Worm (Caenorhabditis elegans) whole organism, mixed stage, embryonic: ENCODE results near the gene klo-1.

Experiments used
- M03D4.4 ChIP-seq: sonication (generic microtip); optimal IDR thresholded peaks from 2 replicates; lab custom pipeline; 2017; ENCODE audit warnings: mild to moderate bottlenecking, missing genetic modification characterization, missing compliant biosample characterization
- blmp-1 ChIP-seq: fragments of 150-350 bp; optimal IDR thresholded peaks from 2 replicates; lab custom pipeline; 2014; ENCODE audit warnings: missing biosample characterization, missing genetic modification characterization
- ceh-39 ChIP-seq: fragments of 150-350 bp; optimal IDR thresholded peaks from 2 replicates; lab custom pipeline; 2014; ENCODE audit warnings: missing biosample characterization, missing genetic modification characterization
- ceh-43 ChIP-seq: fragments of 200-800 bp; sonication (Bioruptor generic); optimal IDR thresholded peaks from 2 replicates; lab custom pipeline; 2018; ENCODE audit warnings: mild to moderate bottlenecking, missing genetic modification characterization, moderate library complexity, missing compliant biosample characterization
- ceh-83 ChIP-seq: fragments of 200-800 bp; sonication (Bioruptor generic); optimal IDR thresholded peaks from 2 replicates; lab custom pipeline; 2018; ENCODE audit warnings: mild to moderate bottlenecking, missing genetic modification characterization, missing compliant biosample characterization
- ces-1 ChIP-seq: fragments of 150-350 bp; optimal IDR thresholded peaks from 2 replicates; lab custom pipeline; 2014; ENCODE audit warnings: missing biosample characterization, missing genetic modification reagents, missing genetic modification characterization
- cnd-1 ChIP-seq: fragments of 200-800 bp; sonication (Bioruptor generic); optimal IDR thresholded peaks from 2 replicates; lab custom pipeline; 2018; ENCODE audit warnings: mild to moderate bottlenecking, missing genetic modification characterization, missing compliant biosample characterization
- drap-1 ChIP-seq: fragments of 200-800 bp; sonication (Bioruptor generic); optimal IDR thresholded peaks from 3 replicates; lab custom pipeline; 2018; ENCODE audit warnings: mild to moderate bottlenecking, missing genetic modification characterization, missing compliant biosample characterization
- elt-1 ChIP-seq: sonication (generic microtip); optimal IDR thresholded peaks from 2 replicates; lab custom pipeline; 2017; ENCODE audit warnings: missing genetic modification characterization, mild to moderate bottlenecking, missing compliant biosample characterization, antibody characterized with exemption, moderate library complexity, borderline replicate concordance; ENCODE audit not compliant: insufficient read depth
- elt-3 ChIP-seq: fragments of 150-350 bp; optimal IDR thresholded peaks from 2 replicates; lab custom pipeline; 2014; ENCODE audit warnings: missing biosample characterization, missing genetic modification characterization
- flh-1 ChIP-seq: fragments of 200-800 bp; sonication (Bioruptor generic); optimal IDR thresholded peaks from 2 replicates; lab custom pipeline; 2018; ENCODE audit warnings: mild to moderate bottlenecking, missing genetic modification characterization, moderate library complexity, missing compliant biosample characterization
- ham-2 ChIP-seq: fragments of 200-800 bp; sonication (Bioruptor generic); optimal IDR thresholded peaks from 2 replicates; lab custom pipeline; 2018; ENCODE audit warnings: mild to moderate bottlenecking, missing genetic modification characterization, missing compliant biosample characterization
- hlh-1 ChIP-seq: fragments of 150-350 bp; optimal IDR thresholded peaks from 2 replicates; lab custom pipeline; 2014; ENCODE audit warnings: missing biosample characterization, missing genetic modification reagents, missing genetic modification characterization
- lin-13 ChIP-seq: fragments of 150-350 bp; optimal IDR thresholded peaks from 2 replicates; lab custom pipeline; 2014; ENCODE audit warnings: missing biosample characterization, missing genetic modification characterization
- lin-32 ChIP-seq: fragments of 200-800 bp; sonication (Bioruptor generic); optimal IDR thresholded peaks from 2 replicates; lab custom pipeline; 2018; ENCODE audit warnings: mild to moderate bottlenecking, missing genetic modification characterization, missing compliant biosample characterization
- lsy-2 ChIP-seq: fragments of 150-350 bp; optimal IDR thresholded peaks from 2 replicates; lab custom pipeline; 2014; ENCODE audit warnings: missing biosample characterization, missing genetic modification characterization
- mep-1 ChIP-seq: fragments of 150-350 bp; optimal IDR thresholded peaks from 2 replicates; lab custom pipeline; 2017; ENCODE audit warnings: missing biosample characterization, missing genetic modification reagents, missing genetic modification characterization, inconsistent platforms
- mls-2 ChIP-seq: sonication (generic microtip); optimal IDR thresholded peaks from 2 replicates; lab custom pipeline; 2016; ENCODE audit warnings: mild to moderate bottlenecking, missing genetic modification characterization, moderate library complexity, missing compliant biosample characterization
- nhr-12 ChIP-seq: fragments of 150-350 bp; optimal IDR thresholded peaks from 2 replicates; lab custom pipeline; 2014; ENCODE audit warnings: missing biosample characterization, missing genetic modification characterization
- nhr-237 ChIP-seq: fragments of 150-350 bp; optimal IDR thresholded peaks from 2 replicates; lab custom pipeline; 2014; ENCODE audit warnings: missing biosample characterization, missing genetic modification characterization
- nhr-28 ChIP-seq: fragments of 150-350 bp; optimal IDR thresholded peaks from 2 replicates; lab custom pipeline; 2014; ENCODE audit warnings: missing biosample characterization, missing genetic modification characterization
- pha-4 ChIP-seq: fragments of 150-350 bp; optimal IDR thresholded peaks from 2 replicates; lab custom pipeline; 2018; ENCODE audit warnings: missing biosample characterization, missing genetic modification reagents, missing genetic modification characterization
- sem-2 ChIP-seq: fragments of 200-800 bp; sonication (Bioruptor generic); optimal IDR thresholded peaks from 2 replicates; lab custom pipeline; 2018; ENCODE audit warnings: mild to moderate bottlenecking, missing genetic modification characterization, missing compliant biosample characterization
- snpc-4 ChIP-seq: fragments of 150-350 bp; optimal IDR thresholded peaks from 2 replicates; lab custom pipeline; 2014; ENCODE audit warnings: missing biosample characterization, missing genetic modification characterization
- sptf-1 ChIP-seq: sonication (generic microtip); optimal IDR thresholded peaks from 2 replicates; lab custom pipeline; 2017; ENCODE audit warnings: mild to moderate bottlenecking, missing genetic modification characterization, moderate library complexity, missing compliant biosample characterization
- tbx-8 ChIP-seq: fragments of 200-800 bp; sonication (Bioruptor generic); optimal IDR thresholded peaks from 2 replicates; lab custom pipeline; 2018; ENCODE audit warnings: mild to moderate bottlenecking, missing genetic modification characterization, moderate library complexity, missing compliant biosample characterization
- unc-120 ChIP-seq: sonication (generic microtip); optimal IDR thresholded peaks from 2 replicates; lab custom pipeline; 2017; ENCODE audit warnings: missing genetic modification characterization, missing compliant biosample characterization; ENCODE audit not compliant: poor library complexity, severe bottlenecking
- unc-39 ChIP-seq: fragments of 150-350 bp; optimal IDR thresholded peaks from 2 replicates; lab custom pipeline; 2014; ENCODE audit warnings: missing biosample characterization, missing genetic modification characterization
- unc-62 ChIP-seq: fragments of 150-350 bp; optimal IDR thresholded peaks from 2 replicates; lab custom pipeline; 2014; ENCODE audit warnings: missing biosample characterization, missing genetic modification reagents, missing genetic modification characterization
- ztf-11 ChIP-seq: fragments of 150-350 bp; optimal IDR thresholded peaks from 2 replicates; lab custom pipeline; 2014; ENCODE audit warnings: missing biosample characterization, missing genetic modification characterization

Gene klo-1

DNA sequence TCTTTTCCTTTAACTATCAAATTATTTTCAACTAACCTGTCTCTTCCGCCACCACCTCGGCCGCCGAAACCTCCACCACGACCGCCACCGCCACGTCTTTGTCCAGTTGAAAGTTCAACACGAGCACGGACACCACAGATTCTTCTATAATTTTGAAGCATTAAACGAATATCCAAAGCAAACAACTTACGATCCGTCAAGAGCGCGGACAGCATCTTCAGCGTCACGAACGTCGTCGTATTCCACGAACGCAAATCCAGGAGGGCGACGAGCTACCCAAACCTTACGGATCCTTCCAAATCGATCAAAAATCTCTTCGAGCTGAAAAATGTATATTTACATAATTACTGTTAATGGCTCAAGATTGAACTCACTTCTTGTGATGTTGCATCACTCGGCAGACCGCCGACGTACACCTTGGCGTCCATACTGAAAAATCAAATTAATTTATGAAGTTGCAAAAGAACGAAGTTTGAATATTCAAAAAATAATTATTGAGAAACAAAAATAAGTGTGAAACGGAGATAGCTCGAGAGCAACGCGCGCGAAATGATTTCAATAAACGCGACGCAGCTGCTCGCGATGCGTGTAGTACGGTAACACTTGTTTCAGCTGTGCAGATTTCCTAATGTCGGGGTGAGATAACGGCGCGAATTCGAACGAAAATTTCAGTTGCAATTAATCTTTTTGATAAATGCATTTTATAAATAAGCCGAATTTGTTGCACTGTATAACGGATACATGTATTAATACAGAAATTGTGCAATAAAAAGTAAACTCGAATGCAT, 43.0 kb upstream of the klo-1 start, which contains the start of gene rsp-6 (continued):
- TF ChIP-seq mls-2 (tag; lab: Kevin White, UChicago) (no peak), hlh-1 (tag; lab: Kevin White, UChicago) (peak; percentile 95), elt-3 (tag; lab: Kevin White, UChicago) (no peak), ceh-43 (GFP tag; lab: Kevin White, UChicago) (no peak), flh-1 (GFP tag; lab: Kevin White, UChicago) (no peak), mep-1 (tag; lab: Kevin White, UChicago) (peak; percentile 98)

DNA sequence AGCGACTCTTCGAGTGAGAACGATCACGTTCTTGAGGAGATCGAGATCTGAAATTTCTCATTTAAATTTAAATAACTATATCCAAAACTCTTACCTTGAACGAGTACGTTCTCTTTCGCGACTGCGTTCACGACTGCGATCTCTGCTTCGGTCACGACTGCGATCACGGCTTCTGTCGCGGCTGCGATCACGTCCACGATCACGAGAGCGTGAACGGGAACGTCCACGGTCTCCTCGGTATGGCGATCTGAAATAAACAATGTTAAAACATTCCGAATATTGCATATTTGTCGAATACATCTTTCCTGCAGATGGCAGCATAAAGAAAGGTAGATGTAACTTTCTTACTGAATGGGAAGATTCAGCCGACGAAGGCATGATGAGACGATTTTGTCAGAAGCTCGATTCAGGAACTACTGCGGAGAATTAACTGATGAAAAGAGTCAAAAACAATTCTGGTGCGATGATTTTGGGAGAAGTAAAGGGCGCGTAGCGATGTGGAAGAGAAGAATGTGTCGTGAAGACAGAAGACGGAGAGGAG, 42.2 kb upstream of the klo-1 start:
- TF ChIP-seq sem-2 (GFP tag; lab: Kevin White, UChicago) (no peak), elt-1 (tag; lab: Kevin White, UChicago) (no peak), M03D4.4 (no peak), ceh-83 (no peak), nhr-12 (tag; lab: Kevin White, UChicago) (no peak), cnd-1 (tag; lab: Kevin White, UChicago) (no peak), nhr-28 (tag; lab: Kevin White, UChicago) (no peak), blmp-1 (tag; lab: Kevin White, UChicago) (no peak), unc-39 (tag; lab: Kevin White, UChicago) (no peak), mls-2 (tag; lab: Kevin White, UChicago) (no peak), ces-1 (GFP tag; lab: Kevin White, UChicago) (no peak), unc-120 (no peak), hlh-1 (tag; lab: Kevin White, UChicago) (no peak), ham-2 (GFP tag; lab: Kevin White, UChicago) (no peak), drap-1 (GFP tag; lab: Kevin White, UChicago) (no peak)

DNA sequence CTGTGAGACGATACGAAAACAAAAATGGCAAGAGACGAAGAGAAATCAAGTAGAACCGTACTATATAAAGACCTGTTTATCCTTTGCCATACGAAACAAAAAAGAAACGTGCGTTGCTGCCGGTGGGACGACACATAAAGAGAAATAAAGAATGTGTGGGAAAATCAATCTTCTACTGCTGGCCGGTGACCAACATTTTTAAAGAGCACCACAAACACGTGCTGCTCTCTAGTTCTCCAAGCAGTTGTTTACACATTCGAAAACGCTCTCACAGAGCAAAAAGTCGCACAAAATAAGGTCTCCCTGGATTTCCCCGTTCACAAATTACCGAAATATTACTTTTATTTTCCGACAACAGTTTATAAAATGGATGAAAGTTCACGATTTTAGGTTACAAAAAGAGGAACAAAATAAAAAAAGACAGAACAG, 41.5 kb upstream of the klo-1 start, which contains the start of gene imp-3:
imp-3 (minus strand) TSS at position 93 of the 429 bp plus-strand sequence.
- TF ChIP-seq ceh-43 (GFP tag; lab: Kevin White, UChicago), result no peak
- peak; percentile 7 for TF ChIP-seq hlh-1 (tag; lab: Kevin White, UChicago)
- TF ChIP-seq cnd-1 (tag; lab: Kevin White, UChicago), result no peak
- TF ChIP-seq M03D4.4, result no peak
- no peak for TF ChIP-seq lin-32 (GFP tag; lab: Kevin White, UChicago)
- TF ChIP-seq blmp-1 (tag; lab: Kevin White, UChicago), result no peak
- TF ChIP-seq unc-62 (GFP tag; lab: Kevin White, UChicago), result no peak
- TF ChIP-seq unc-39 (tag; lab: Kevin White, UChicago), result no peak
- TF ChIP-seq lsy-2 (tag; lab: Kevin White, UChicago), result peak; percentile 25
- no peak for TF ChIP-seq pha-4 (tag; lab: Kevin White, UChicago)
- no peak for TF ChIP-seq flh-1 (GFP tag; lab: Kevin White, UChicago)
- no peak for TF ChIP-seq lin-13 (tag; lab: Kevin White, UChicago)
- no peak for TF ChIP-seq ham-2 (GFP tag; lab: Kevin White, UChicago)
- no peak for TF ChIP-seq snpc-4
- no peak for TF ChIP-seq tbx-8 (GFP tag; lab: Kevin White, UChicago)
- TF ChIP-seq sptf-1 (tag; lab: Kevin White, UChicago), result no peak
- TF ChIP-seq sem-2 (GFP tag; lab: Kevin White, UChicago), result peak; percentile 17
- no peak for TF ChIP-seq nhr-237 (tag; lab: Kevin White, UChicago)
- TF ChIP-seq mls-2 (tag; lab: Kevin White, UChicago), result no peak
- TF ChIP-seq elt-1 (tag; lab: Kevin White, UChicago), result no peak
- TF ChIP-seq ceh-83, result no peak
- no peak for TF ChIP-seq ceh-39 (tag; lab: Kevin White, UChicago)

DNA sequence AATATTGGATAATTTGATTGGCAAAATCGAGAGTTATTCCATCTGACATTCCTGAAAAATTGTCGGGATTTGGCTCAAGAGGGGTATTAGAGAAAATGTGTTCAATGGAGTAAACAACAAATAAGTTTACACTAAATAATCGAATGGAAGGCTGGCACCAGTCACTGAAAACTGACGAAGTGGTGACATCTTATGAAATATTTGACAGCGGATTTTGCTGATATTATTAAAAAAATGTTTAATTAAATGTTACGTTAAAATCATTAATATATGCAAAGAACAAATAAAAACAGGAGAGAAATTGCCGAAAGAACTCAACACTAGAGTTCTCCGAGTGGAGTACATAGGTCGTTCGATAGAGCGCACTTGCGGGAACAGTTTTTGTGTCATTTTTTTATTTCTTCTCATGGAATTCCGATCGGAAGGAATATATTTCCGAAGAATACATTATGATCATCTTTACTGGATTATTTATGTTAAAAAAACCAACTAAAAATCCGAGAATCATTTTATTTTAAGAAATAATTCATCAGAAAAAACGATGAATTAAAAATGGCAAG, 37.6 kb upstream of the klo-1 start, which contains the start of gene tag-322:
tag-322 (minus strand) TSS at position 51 of the 560 bp plus-strand sequence.
- TF ChIP-seq ztf-11 (tag; lab: Kevin White, UChicago) (no peak), mep-1 (tag; lab: Kevin White, UChicago) (peak; percentile 64), ceh-39 (tag; lab: Kevin White, UChicago) (no peak), mls-2 (tag; lab: Kevin White, UChicago) (peak; percentile 17), tbx-8 (GFP tag; lab: Kevin White, UChicago) (no peak), ces-1 (GFP tag; lab: Kevin White, UChicago) (peak; percentile 15), nhr-12 (tag; lab: Kevin White, UChicago) (no peak), lsy-2 (tag; lab: Kevin White, UChicago) (peak; percentile 41), elt-1 (tag; lab: Kevin White, UChicago) (no peak)
